Fruit fly (Drosophila melanogaster): ENCODE results near the gene CG18814.

The CG18814 gene

DNA sequence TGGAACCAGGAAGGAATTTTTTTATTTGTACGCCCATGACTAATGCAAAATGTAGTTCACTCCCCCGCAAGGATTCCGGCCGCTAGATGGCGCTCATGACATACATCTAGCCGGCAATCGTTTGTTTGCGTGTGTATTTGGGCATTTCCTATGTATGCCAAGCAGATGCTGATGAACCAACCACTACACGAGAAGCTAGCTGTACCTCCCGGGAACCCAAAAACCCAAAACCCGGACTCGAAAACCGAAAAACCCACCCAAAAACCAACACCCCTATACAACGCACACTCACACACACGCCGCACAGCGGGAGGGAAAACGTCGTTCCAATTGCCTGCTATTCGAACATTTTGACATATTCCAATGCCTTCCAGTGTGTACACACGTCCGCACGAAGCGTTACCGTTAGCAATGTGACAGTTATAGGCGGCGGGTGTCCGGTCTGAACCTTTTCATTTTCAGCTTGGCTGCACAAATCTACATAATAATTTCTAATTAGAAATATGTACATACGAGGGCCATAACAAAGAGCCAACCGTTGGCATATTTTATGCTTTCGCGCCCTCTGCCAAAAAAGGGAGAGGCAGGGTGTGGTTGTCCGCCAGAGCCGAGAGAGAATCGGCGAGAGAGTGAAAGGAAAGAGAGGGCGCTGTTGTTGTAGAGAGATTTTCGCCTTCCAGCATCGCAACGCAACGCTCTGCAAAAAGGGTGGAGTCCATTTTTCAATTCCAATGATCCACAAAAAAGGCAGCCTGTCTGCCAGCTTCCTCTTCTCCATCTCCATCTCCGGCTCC is 38.4 kb downstream of the CG18814 start (continued):
- TF ChIP-seq CG8924 (tag; optimal IDR thresholded peaks at IDR 0.05) (peak; percentile 35), Doc2 (GFP tag; IDR thresholded peaks at IDR 0.05) (no peak), Sry-β (GFP tag; optimal IDR thresholded peaks at IDR 0.05) (no peak), ind (GFP tag; optimal IDR thresholded peaks at IDR 0.05) (no peak), Bdp1 (GFP tag; optimal IDR thresholded peaks at IDR 0.05) (no peak), CG4282 (GFP tag; optimal IDR thresholded peaks at IDR 0.05) (no peak), usp (GFP tag; optimal IDR thresholded peaks at IDR 0.05) (no peak), sr (GFP tag; IDR thresholded peaks at IDR 0.05) (no peak), Ssrp (tag; optimal IDR thresholded peaks at IDR 0.05) (no peak), da (GFP tag; optimal IDR thresholded peaks at IDR 0.05) (no peak), sug (tag; optimal IDR thresholded peaks at IDR 0.05) (no peak), CG8388 (GFP tag; optimal IDR thresholded peaks at IDR 0.05) (no peak), CG8944 (GFP tag; optimal IDR thresholded peaks at IDR 0.05) (no peak), D19A (tag; optimal IDR thresholded peaks at IDR 0.05) (no peak), Drgx (GFP tag; IDR thresholded peaks at IDR 0.05) (no peak), ac (GFP tag; optimal IDR thresholded peaks at IDR 0.05) (no peak), CG10366 (GFP tag; IDR thresholded peaks at IDR 0.05) (no peak), CG6175 (GFP tag; IDR thresholded peaks at IDR 0.05) (no peak), CG1529 (GFP tag; optimal IDR thresholded peaks at IDR 0.05) (no peak), odd (GFP tag; optimal IDR thresholded peaks at IDR 0.05) (no peak), ems (GFP tag; optimal IDR thresholded peaks at IDR 0.05) (no peak), CHES-1-like (GFP tag; optimal IDR thresholded peaks at IDR 0.05) (no peak), slou (GFP tag; optimal IDR thresholded peaks at IDR 0.05) (no peak), al (GFP tag; IDR thresholded peaks at IDR 0.05) (no peak), CG32767 (GFP tag; IDR thresholded peaks at IDR 0.05) (peak; percentile 35), gro (GFP tag; optimal IDR thresholded peaks at IDR 0.05) (no peak), dmrt11E (tag; optimal IDR thresholded peaks at IDR 0.05) (no peak), Hsf (GFP tag; optimal IDR thresholded peaks at IDR 0.05) (no peak), gcm (GFP tag; optimal IDR thresholded peaks at IDR 0.05) (peak; percentile 34), CG7839 (tag; optimal IDR thresholded peaks at IDR 0.05) (no peak), Usf (GFP tag; optimal IDR thresholded peaks at IDR 0.05) (no peak), HmgZ (tag; optimal IDR thresholded peaks at IDR 0.05) (no peak), Dp (GFP tag; optimal IDR thresholded peaks at IDR 0.05) (no peak), TFAM (GFP tag; optimal IDR thresholded peaks at IDR 0.05) (no peak), CG9932 (GFP tag; IDR thresholded peaks at IDR 0.05) (no peak), Sin3A (optimal IDR thresholded peaks at IDR 0.05) (no peak), cad (GFP tag; optimal IDR thresholded peaks at IDR 0.05) (no peak), seq (GFP tag; IDR thresholded peaks at IDR 0.05) (peak; percentile 49; the same call in 1 of the 2 replicates), ATbp (GFP tag; optimal IDR thresholded peaks at IDR 0.05) (no peak), kni (GFP tag; optimal IDR thresholded peaks at IDR 0.05) (peak; percentile 89), CG11695 (GFP tag; IDR thresholded peaks at IDR 0.05) (no peak), CG17186 (GFP tag; optimal IDR thresholded peaks at IDR 0.05) (no peak), CG14014 (GFP tag; IDR thresholded peaks at IDR 0.05) (no peak), bowl (GFP tag; IDR thresholded peaks at IDR 0.05) (no peak), bcd (GFP tag; optimal IDR thresholded peaks at IDR 0.05) (no peak), Pdp1 (GFP tag; optimal IDR thresholded peaks at IDR 0.05) (no peak), CG3407 (GFP tag; optimal IDR thresholded peaks at IDR 0.05) (no peak), ato (GFP tag; IDR thresholded peaks at IDR 0.05; ENCODE audit: partially characterized antibody) (no peak), Max (GFP tag; optimal IDR thresholded peaks at IDR 0.05) (no peak), stc (GFP tag; IDR thresholded peaks at IDR 0.05) (no peak), Lhr (GFP tag; optimal IDR thresholded peaks at IDR 0.05) (no peak)

All from whole organism, embryonic.